Worm (Caenorhabditis elegans) whole organism, L1 larva: ENCODE measurements around the gene ZK1236.9.

Source experiments
- C34B4.2 ChIP-seq: sonication (generic microtip); optimal IDR thresholded peaks from 2 replicates; lab custom pipeline; 2017; ENCODE audit warnings: mild to moderate bottlenecking, missing genetic modification characterization, missing compliant biosample characterization
- F16B12.6 ChIP-seq: fragments of 150-350 bp; optimal IDR thresholded peaks from 2 replicates; lab custom pipeline; 2014; ENCODE audit warnings: missing biosample characterization, missing genetic modification characterization
- aha-1 ChIP-seq: fragments of 150-350 bp; optimal IDR thresholded peaks from 2 replicates; lab custom pipeline; 2014; ENCODE audit warnings: missing biosample characterization, missing genetic modification characterization
- alr-1 ChIP-seq: fragments of 200-800 bp; sonication (Bioruptor generic); optimal IDR thresholded peaks from 2 replicates; lab custom pipeline; 2018; ENCODE audit warnings: borderline replicate concordance, mild to moderate bottlenecking, missing genetic modification characterization, missing compliant biosample characterization
- ama-1 ChIP-seq: fragments of 150-350 bp; optimal IDR thresholded peaks from 2 replicates; lab custom pipeline; 2014
- blmp-1 ChIP-seq: fragments of 150-350 bp; optimal IDR thresholded peaks from 2 replicates; lab custom pipeline; 2014; ENCODE audit warnings: missing biosample characterization, missing genetic modification characterization
- ceh-8 ChIP-seq: fragments of 200-800 bp; sonication (Bioruptor generic); optimal IDR thresholded peaks from 2 replicates; lab custom pipeline; 2018; ENCODE audit warnings: mild to moderate bottlenecking, missing genetic modification characterization, moderate library complexity, missing compliant biosample characterization
- ceh-82 ChIP-seq, 3 experiments: fragments of 150-350 bp in 1 of 3; sonication (generic microtip) in 2 of 3; optimal IDR thresholded peaks; 2 replicates each; lab custom pipeline; 2014 to 2017; ENCODE audit warnings: missing biosample characterization in 3 of 3, missing genetic modification characterization in 3 of 3
- ceh-88 ChIP-seq: fragments of 200-800 bp; sonication (Bioruptor generic); IDR thresholded peaks from 2 replicates; pipeline ENCODE4 v1.3.6; 2022; ENCODE audit warnings: missing genetic modification characterization, missing compliant biosample characterization
- dpl-1 ChIP-seq, 3 experiments: fragments of 150-350 bp in 2 of 3; sonication (generic microtip) in 1 of 3; optimal IDR thresholded peaks; 2 replicates each; lab custom pipeline; 2014 to 2017; ENCODE audit warnings: missing biosample characterization in 3 of 3, missing genetic modification characterization in 3 of 3, missing genetic modification reagents in 3 of 3
- efl-1 ChIP-seq, 4 experiments: fragments of 150-350 bp; optimal IDR thresholded peaks in 3 of 4; peaks in 1 of 4; 1 replicate in 1 of 4; 2 replicates in 3 of 4; lab custom pipeline; 2014; ENCODE audit warnings: missing biosample characterization in 2 of 4, missing genetic modification characterization in 2 of 4, missing genetic modification reagents in 2 of 4
- efl-3 ChIP-seq: fragments of 200-800 bp; sonication (Bioruptor generic); optimal IDR thresholded peaks from 2 replicates; lab custom pipeline; 2018; ENCODE audit warnings: mild to moderate bottlenecking, missing genetic modification characterization, missing compliant biosample characterization
- egl-27 ChIP-seq, 2 experiments: fragments of 150-350 bp in 1 of 2; sonication (generic microtip); optimal IDR thresholded peaks; 3 replicates each; lab custom pipeline; 2017 to 2018; ENCODE audit warnings: missing biosample characterization in 2 of 2, missing genetic modification characterization in 2 of 2, missing genetic modification reagents in 2 of 2
- elt-3 ChIP-seq, 6 experiments: fragments of 150-350 bp in 1 of 6; sonication (generic microtip); optimal IDR thresholded peaks; 2 replicates each; lab custom pipeline; 2017 to 2018; ENCODE audit warnings: missing biosample characterization in 6 of 6, missing genetic modification characterization in 6 of 6, inconsistent platforms in 1 of 6
- ets-5 ChIP-seq: fragments of 200-800 bp; sonication (Bioruptor generic); IDR thresholded peaks from 2 replicates; pipeline ENCODE4 v1.3.6; 2022; ENCODE audit warnings: missing genetic modification characterization, missing compliant biosample characterization
- fkh-10 ChIP-seq: sonication (generic microtip); optimal IDR thresholded peaks from 2 replicates; lab custom pipeline; 2017; ENCODE audit warnings: missing biosample characterization, missing genetic modification reagents, missing genetic modification characterization
- fkh-4 ChIP-seq: sonication (generic microtip); optimal IDR thresholded peaks from 2 replicates; lab custom pipeline; 2016; ENCODE audit warnings: missing compliant biosample characterization, missing genetic modification characterization, borderline replicate concordance
- fos-1 ChIP-seq: fragments of 150-350 bp; optimal IDR thresholded peaks from 2 replicates; lab custom pipeline; 2014; ENCODE audit warnings: missing biosample characterization, missing genetic modification characterization
- hlh-17 ChIP-seq: fragments of 200-800 bp; sonication (Bioruptor generic); optimal IDR thresholded peaks from 2 replicates; lab custom pipeline; 2018; ENCODE audit warnings: missing genetic modification characterization, mild to moderate bottlenecking, missing compliant biosample characterization, moderate library complexity, borderline replicate concordance
- hpl-2 ChIP-seq: fragments of 150-350 bp; optimal IDR thresholded peaks from 2 replicates; lab custom pipeline; 2014; ENCODE audit warnings: missing biosample characterization, missing genetic modification reagents, missing genetic modification characterization
- isw-1 ChIP-seq: fragments of 200-800 bp; sonication (Bioruptor generic); IDR thresholded peaks from 2 replicates; pipeline ENCODE4 v1.3.6; 2022; ENCODE audit warnings: missing genetic modification characterization, missing compliant biosample characterization
- lin-13 ChIP-seq: fragments of 150-350 bp; optimal IDR thresholded peaks from 2 replicates; lab custom pipeline; 2014; ENCODE audit warnings: missing biosample characterization, missing genetic modification reagents, missing genetic modification characterization
- lin-15B ChIP-seq: fragments of 150-350 bp; sonication (generic microtip); optimal IDR thresholded peaks from 3 replicates; lab custom pipeline; 2014; ENCODE audit warnings: missing biosample characterization, missing genetic modification characterization
- lir-3 ChIP-seq: sonication (generic microtip); optimal IDR thresholded peaks from 2 replicates; lab custom pipeline; 2016; ENCODE audit warnings: mild to moderate bottlenecking, missing genetic modification characterization, moderate library complexity, missing compliant biosample characterization; ENCODE audit not compliant: poor library complexity
- lsy-2 ChIP-seq, 2 experiments: fragments of 150-350 bp; optimal IDR thresholded peaks; 2 replicates each; lab custom pipeline; 2014; ENCODE audit warnings: missing biosample characterization in 2 of 2, missing genetic modification characterization in 2 of 2
- mab-9 ChIP-seq: fragments of 200-800 bp; sonication (Bioruptor generic); IDR thresholded peaks from 2 replicates; pipeline ENCODE4 v1.3.6; 2022; ENCODE audit warnings: missing genetic modification reagents, missing genetic modification characterization, missing compliant biosample characterization
- mef-2 ChIP-seq: fragments of 150-350 bp; optimal IDR thresholded peaks from 2 replicates; lab custom pipeline; 2014; ENCODE audit warnings: missing biosample characterization, missing genetic modification characterization
- mep-1 ChIP-seq: fragments of 150-350 bp; optimal IDR thresholded peaks from 2 replicates; lab custom pipeline; 2014; ENCODE audit warnings: missing biosample characterization, missing genetic modification characterization
- nhr-237 ChIP-seq: fragments of 150-350 bp; optimal IDR thresholded peaks from 2 replicates; lab custom pipeline; 2014; ENCODE audit warnings: missing biosample characterization, missing genetic modification characterization
- nhr-28 ChIP-seq: fragments of 150-350 bp; optimal IDR thresholded peaks from 2 replicates; lab custom pipeline; 2014; ENCODE audit warnings: missing biosample characterization, missing genetic modification characterization
- nhr-47 ChIP-seq: sonication (generic microtip); optimal IDR thresholded peaks from 2 replicates; lab custom pipeline; 2016; ENCODE audit warnings: mild to moderate bottlenecking, missing genetic modification characterization, moderate library complexity, missing compliant biosample characterization
- nhr-85 ChIP-seq: sonication (generic microtip); peaks from one replicate; lab custom pipeline; 2016; ENCODE audit warnings: missing genetic modification characterization, inconsistent platforms, missing compliant biosample characterization
- pqm-1 ChIP-seq: sonication (generic microtip); optimal IDR thresholded peaks from 3 replicates; lab custom pipeline; 2017; ENCODE audit warnings: missing biosample characterization, missing genetic modification characterization
- rnt-1 ChIP-seq: sonication (generic microtip); optimal IDR thresholded peaks from 2 replicates; lab custom pipeline; 2016; ENCODE audit warnings: mild to moderate bottlenecking, missing genetic modification characterization, moderate library complexity, missing compliant biosample characterization
- snpc-4 ChIP-seq: fragments of 150-350 bp; optimal IDR thresholded peaks from 2 replicates; lab custom pipeline; 2014; ENCODE audit warnings: missing biosample characterization, missing genetic modification characterization
- sptf-1 ChIP-seq: fragments of 150-350 bp; optimal IDR thresholded peaks from 2 replicates; lab custom pipeline; 2014; ENCODE audit warnings: missing biosample characterization, missing genetic modification characterization
- tbx-2 ChIP-seq: sonication (generic microtip); optimal IDR thresholded peaks from 2 replicates; lab custom pipeline; 2016; ENCODE audit warnings: missing genetic modification characterization, missing compliant biosample characterization
- unc-130 ChIP-seq: fragments of 150-350 bp; optimal IDR thresholded peaks from 2 replicates; lab custom pipeline; 2017; ENCODE audit warnings: missing biosample characterization, missing genetic modification characterization, inconsistent platforms
- unc-62 ChIP-seq: fragments of 150-350 bp; optimal IDR thresholded peaks from 2 replicates; lab custom pipeline; 2014; ENCODE audit warnings: missing biosample characterization, missing genetic modification reagents, missing genetic modification characterization
- unc-86 ChIP-seq: sonication (generic microtip); optimal IDR thresholded peaks from 2 replicates; lab custom pipeline; 2016; ENCODE audit warnings: missing genetic modification characterization, missing compliant biosample characterization
- vab-15 ChIP-seq: sonication (generic microtip); optimal IDR thresholded peaks from 2 replicates; lab custom pipeline; 2017; ENCODE audit warnings: missing genotype, mild to moderate bottlenecking, missing genetic modification characterization, missing compliant biosample characterization
- ztf-11 ChIP-seq, 2 experiments: sonication (generic microtip); optimal IDR thresholded peaks; 2 replicates each; lab custom pipeline; 2016 to 2017; ENCODE audit warnings: missing genetic modification characterization in 2 of 2, missing biosample characterization in 1 of 2, missing compliant biosample characterization in 1 of 2
- ztf-4 ChIP-seq: fragments of 150-350 bp; optimal IDR thresholded peaks from 2 replicates; lab custom pipeline; 2014; ENCODE audit warnings: missing biosample characterization, missing genetic modification characterization

ZK1236.9 gene

DNA sequence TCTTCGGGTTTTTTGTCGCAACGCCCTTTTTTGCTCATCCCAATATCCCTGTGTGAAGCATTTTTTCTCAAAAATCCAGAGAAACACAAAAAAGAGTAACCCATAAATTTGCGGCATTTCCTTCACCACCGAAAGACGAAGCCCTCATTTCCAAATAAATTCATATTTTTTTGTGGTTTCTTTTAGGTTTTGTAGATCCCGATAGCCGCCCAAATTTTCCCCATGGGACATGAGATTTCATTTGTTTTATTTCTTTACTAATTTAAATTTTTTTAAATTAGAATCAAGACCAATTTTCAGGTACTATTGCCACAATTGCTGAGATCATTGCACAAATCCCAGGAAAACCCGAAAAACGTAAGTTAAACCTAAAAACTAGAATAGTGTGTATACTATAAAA, 31.8 kb upstream of the ZK1236.9 start, which contains the start of gene mig-39:
Gene mig-39, plus strand, starts transcription at position 301 of the 400 bp plus-strand sequence.
- TF ChIP-seq hpl-2 (GFP tag; lab: Kevin White, UChicago) = no peak
- no peak for TF ChIP-seq mep-1
- TF ChIP-seq C34B4.2 = no peak
- TF ChIP-seq lsy-2 (tag; optimal IDR thresholded peaks at IDR 0.05; lab: Kevin White, UChicago) = no peak

DNA sequence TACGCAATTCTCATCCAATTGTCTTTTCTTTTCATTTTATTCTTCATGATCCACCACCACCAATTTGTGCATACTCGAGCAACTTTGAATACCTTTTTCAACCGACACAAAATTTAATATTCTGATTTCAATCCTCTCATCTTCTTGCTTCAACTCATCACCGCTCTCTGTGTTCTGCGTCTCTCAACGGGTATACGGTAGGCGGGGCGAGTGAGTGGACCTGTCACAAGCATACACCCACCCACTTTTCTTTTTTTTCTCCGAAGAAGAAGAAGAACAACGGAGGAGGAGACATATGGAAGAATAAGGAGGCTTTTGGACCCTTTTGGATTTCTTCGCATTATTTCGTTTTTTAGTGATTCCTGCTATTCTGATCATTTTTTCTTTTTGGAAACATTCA, 26.4 kb upstream of the ZK1236.9 start:
- TF ChIP-seq blmp-1 (tag; lab: Kevin White, UChicago) (peak; percentile 47), lsy-2 (tag; optimal IDR thresholded peaks at IDR 0.05; lab: Kevin White, UChicago) (peak; percentile 49 to 84), mab-9 (GFP tag; lab: Robert Waterston, UW) (no peak)
- TF ChIP-seq, all 84 proteins: peak for 2

DNA sequence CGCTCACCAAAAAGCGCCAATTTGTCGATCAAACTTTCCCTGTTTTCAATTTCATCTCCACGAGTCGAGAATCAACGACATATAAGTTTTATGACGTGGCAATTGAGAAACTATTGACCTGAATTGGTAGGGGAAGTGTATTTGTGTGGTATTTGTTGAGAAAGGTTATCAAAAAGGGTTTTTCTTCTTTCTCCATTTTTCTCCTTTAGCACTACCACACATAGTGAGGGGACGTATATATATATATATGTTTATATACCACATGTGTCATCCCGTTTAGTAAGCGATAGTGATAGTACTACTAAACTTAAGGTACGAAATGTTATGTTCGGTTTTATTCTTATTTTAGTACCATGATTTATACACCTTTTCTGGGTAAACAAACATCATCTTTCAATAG, 22.6 kb upstream of the ZK1236.9 start:
- no peak for TF ChIP-seq efl-1 (optimal IDR thresholded peaks at IDR 0.05; lab: Kevin White, UChicago)
- peak in 1 of 2 experiments; percentile 51 for TF ChIP-seq efl-1 (GFP tag; optimal IDR thresholded peaks at IDR 0.05 in 1 of 2; lab: Kevin White, UChicago)
- no peak for TF ChIP-seq ceh-88

DNA sequence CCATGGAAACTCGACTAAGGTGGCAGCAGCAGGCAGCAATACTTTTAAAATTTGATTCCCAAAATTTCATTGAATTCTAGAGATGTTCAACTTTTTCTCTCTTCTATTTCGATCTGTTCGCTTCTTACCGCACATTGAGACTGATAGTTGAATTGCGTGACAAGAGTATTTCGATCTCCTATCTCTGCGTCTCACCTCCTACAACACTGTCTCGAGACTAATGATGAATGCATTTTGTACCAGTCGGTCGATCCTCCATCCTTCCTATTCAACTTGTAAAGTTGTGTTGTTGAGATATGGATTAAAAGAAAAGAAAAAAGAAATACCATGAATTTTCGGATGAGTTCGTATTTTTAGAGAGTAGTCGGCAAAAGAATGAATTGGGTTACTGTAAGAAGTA, 16.2 kb upstream of the ZK1236.9 start:
- TF ChIP-seq elt-3 (tag; optimal IDR thresholded peaks at IDR 0.05; lab: Kevin White, UChicago) (no peak), sptf-1 (tag; lab: Kevin White, UChicago) (no peak), ceh-8 (GFP tag; lab: Kevin White, UChicago) (no peak), ceh-82 (tag; optimal IDR thresholded peaks at IDR 0.05; lab: Kevin White, UChicago) (no peak), pqm-1 (tag; lab: Kevin White, UChicago) (no peak), unc-130 (tag; lab: Kevin White, UChicago) (no peak), efl-3 (no peak), mef-2 (tag; lab: Kevin White, UChicago) (no peak), fos-1 (tag; lab: Kevin White, UChicago) (no peak), lsy-2 (tag; optimal IDR thresholded peaks at IDR 0.05; lab: Kevin White, UChicago) (no peak), lin-15B (tag; lab: Kevin White, UChicago) (no peak), hpl-2 (GFP tag; lab: Kevin White, UChicago) (no peak), nhr-47 (tag; lab: Kevin White, UChicago) (no peak), isw-1 (GFP tag; lab: Robert Waterston, UW) (no peak), fkh-10 (GFP tag; lab: Kevin White, UChicago) (no peak), nhr-237 (tag; lab: Kevin White, UChicago) (no peak), ets-5 (GFP tag; lab: Robert Waterston, UW) (no peak), lin-13 (GFP tag; lab: Kevin White, UChicago) (no peak)

DNA sequence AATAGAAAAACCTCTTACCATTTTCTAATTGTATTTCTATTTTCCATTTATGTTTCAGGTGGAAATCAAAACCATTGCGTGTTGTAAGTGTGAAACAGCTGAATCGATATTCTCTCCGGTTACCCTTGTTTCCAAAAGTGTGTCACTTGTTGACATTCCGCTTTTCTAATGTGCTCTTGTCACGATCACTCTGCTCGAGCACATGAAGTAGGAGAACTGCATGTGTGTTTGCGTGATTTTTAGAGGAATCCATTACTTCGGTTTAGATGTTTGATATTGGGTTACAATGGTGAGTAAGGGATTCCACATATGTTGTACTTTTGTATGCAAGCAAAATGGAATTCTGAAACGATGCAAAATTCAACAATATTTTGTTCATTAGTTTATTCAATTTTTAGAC, 15.5 kb upstream of the ZK1236.9 start:
- TF ChIP-seq mep-1 (peak; percentile 32), dpl-1 (GFP tag; optimal IDR thresholded peaks at IDR 0.05; lab: Kevin White, UChicago) (no peak), isw-1 (GFP tag; lab: Robert Waterston, UW) (no peak), egl-27 (tag; optimal IDR thresholded peaks at IDR 0.05; lab: Kevin White, UChicago) (no peak), hlh-17 (GFP tag; lab: Kevin White, UChicago) (no peak), alr-1 (tag; lab: Kevin White, UChicago) (no peak), lin-13 (GFP tag; lab: Kevin White, UChicago) (no peak), nhr-85 (tag; lab: Kevin White, UChicago) (no peak), fkh-4 (tag; lab: Kevin White, UChicago) (no peak), rnt-1 (tag; lab: Kevin White, UChicago) (no peak), unc-86 (tag; lab: Kevin White, UChicago) (no peak), nhr-28 (tag; lab: Kevin White, UChicago) (no peak), sptf-1 (tag; lab: Kevin White, UChicago) (no peak), C34B4.2 (no peak), snpc-4 (tag; lab: Kevin White, UChicago) (no peak), aha-1 (tag; lab: Kevin White, UChicago) (no peak), lir-3 (tag; lab: Kevin White, UChicago) (no peak), unc-130 (tag; lab: Kevin White, UChicago) (no peak), unc-62 (GFP tag; lab: Kevin White, UChicago) (no peak), efl-1 (optimal IDR thresholded peaks at IDR 0.05; lab: Kevin White, UChicago) (no peak), efl-1 (GFP tag; optimal IDR thresholded peaks at IDR 0.05 in 1 of 2; lab: Kevin White, UChicago) (peak in 1 of 2 experiments; percentile 91), ztf-4 (tag; lab: Kevin White, UChicago) (peak; percentile 14), tbx-2 (tag; lab: Kevin White, UChicago) (no peak), F16B12.6 (tag; lab: Kevin White, UChicago) (no peak), ztf-11 (tag; optimal IDR thresholded peaks at IDR 0.05; lab: Kevin White, UChicago) (peak in 1 of 2 experiments; percentile 1), vab-15 (no peak), ama-1 (peak; percentile 8)
